Worm (Caenorhabditis elegans): Measurements from ENCODE around the gene npr-35.

The npr-35 gene

ce11 chrIV:7790801-7791588 is 47.4 kb downstream of the npr-35 start, which contains the start of gene rsp-6:
rsp-6 (minus strand) TSS chrIV:7791229.
- TF ChIP-seq unc-86 (tag; optimal IDR thresholded peaks at IDR 0.05) (peak; percentile 83), nhr-47 (tag; optimal IDR thresholded peaks at IDR 0.05) (peak; percentile 87), jun-1 (tag; optimal IDR thresholded peaks at IDR 0.05) (peak; percentile 71), ceh-8 (GFP tag; optimal IDR thresholded peaks at IDR 0.05) (no peak), ceh-90 (tag; optimal IDR thresholded peaks at IDR 0.05) (no peak), lin-13 (GFP tag; optimal IDR thresholded peaks at IDR 0.05) (peak; percentile 83), egl-13 (tag; optimal IDR thresholded peaks at IDR 0.05) (peak; percentile 69), egl-27 (tag; optimal IDR thresholded peaks at IDR 0.05) (no peak), efl-1 (optimal IDR thresholded peaks at IDR 0.05) (peak; percentile 91 to 95), efl-1 (GFP tag; optimal IDR thresholded peaks at IDR 0.05 in 1 of 2) (peak; percentile 92 to 99), fos-1 (tag; optimal IDR thresholded peaks at IDR 0.05) (peak; percentile 82), fkh-4 (tag; optimal IDR thresholded peaks at IDR 0.05; ENCODE audit: borderline replicate concordance) (no peak), hlh-4 (tag; optimal IDR thresholded peaks at IDR 0.05) (no peak), C34B4.2 (tag; optimal IDR thresholded peaks at IDR 0.05) (no peak), blmp-1 (tag; optimal IDR thresholded peaks at IDR 0.05) (peak; percentile 84), nhr-19 (GFP tag; conservative IDR thresholded peaks at IDR 0.05) (peak; percentile 79), C16A3.4 (tag; optimal IDR thresholded peaks at IDR 0.05) (peak; percentile 94), hpl-2 (GFP tag; optimal IDR thresholded peaks at IDR 0.05) (no peak), nhr-11 (tag; optimal IDR thresholded peaks at IDR 0.05) (peak; percentile 23), nhr-20 (tag; optimal IDR thresholded peaks at IDR 0.05) (peak; percentile 85), sox-4 (tag; optimal IDR thresholded peaks at IDR 0.05) (no peak), C04F5.9 (tag; optimal IDR thresholded peaks at IDR 0.05) (peak; percentile 46), lin-14 (GFP tag; optimal IDR thresholded peaks at IDR 0.05) (peak; percentile 89), tbx-2 (tag; optimal IDR thresholded peaks at IDR 0.05) (peak; percentile 88), mep-1 (tag; optimal IDR thresholded peaks at IDR 0.05) (peak; percentile 84), aly-2 (tag; optimal IDR thresholded peaks at IDR 0.05) (peak; percentile 51), fkh-8 (tag; optimal IDR thresholded peaks at IDR 0.05) (peak; percentile 79), alr-1 (tag; optimal IDR thresholded peaks at IDR 0.05; ENCODE audit: borderline replicate concordance) (no peak), ama-1 (optimal IDR thresholded peaks at IDR 0.05) (no peak), mdl-1 (tag; optimal IDR thresholded peaks at IDR 0.05) (peak in 1 of 2 experiments; percentile 89), nhr-77 (tag; optimal IDR thresholded peaks at IDR 0.05) (peak; percentile 78), ets-5 (GFP tag; IDR thresholded peaks at IDR 0.05) (no peak), ztf-11 (tag; optimal IDR thresholded peaks at IDR 0.05) (peak in 1 of 2 experiments; percentile 1), nhr-237 (tag; optimal IDR thresholded peaks at IDR 0.05) (peak; percentile 76), lin-15B (tag; optimal IDR thresholded peaks at IDR 0.05) (peak; percentile 96), efl-3 (GFP tag; optimal IDR thresholded peaks at IDR 0.05) (no peak), xbp-1 (tag; optimal IDR thresholded peaks at IDR 0.05) (peak; percentile 87), grh-1 (GFP tag; IDR thresholded peaks at IDR 0.05) (no peak), swsn-7 (tag; optimal IDR thresholded peaks at IDR 0.05) (peak; percentile 84), elt-2 (tag; optimal IDR thresholded peaks at IDR 0.05) (peak; percentile 47), nhr-28 (tag; optimal IDR thresholded peaks at IDR 0.05) (no peak), mab-9 (GFP tag; IDR thresholded peaks at IDR 0.05) (no peak), sup-37 (GFP tag; optimal IDR thresholded peaks at IDR 0.05) (no peak), hlh-17 (GFP tag; optimal IDR thresholded peaks at IDR 0.05; ENCODE audit: borderline replicate concordance) (no peak), elt-3 (tag; optimal IDR thresholded peaks at IDR 0.05) (peak in 2 of 6 experiments; percentile 9 to 72), ces-1 (GFP tag; optimal IDR thresholded peaks at IDR 0.05) (no peak), zip-4 (GFP tag; optimal IDR thresholded peaks at IDR 0.05) (peak; percentile 33), irx-1 (tag; optimal IDR thresholded peaks at IDR 0.05) (peak; percentile 37), unc-130 (tag; optimal IDR thresholded peaks at IDR 0.05) (peak; percentile 87), lsy-2 (tag; optimal IDR thresholded peaks at IDR 0.05) (peak; percentile 98 to 99), nhr-12 (tag; optimal IDR thresholded peaks at IDR 0.05) (no peak), snpc-4 (tag; optimal IDR thresholded peaks at IDR 0.05) (peak; percentile 10)

All from whole organism, L1 larva.